Worm (Caenorhabditis elegans) whole organism, L1 larva: Measurements from ENCODE around the gene ets-6.

ENCODE experiments used
- C04F5.9 ChIP-seq: sonication (generic microtip); optimal IDR thresholded peaks from 2 replicates; lab custom pipeline; 2016; ENCODE audit warnings: missing genetic modification characterization, missing compliant biosample characterization
- C16A3.4 ChIP-seq: fragments of 150-350 bp; optimal IDR thresholded peaks from 2 replicates; lab custom pipeline; 2014; ENCODE audit warnings: missing biosample characterization, missing genetic modification characterization
- Y116A8C.19 ChIP-seq: sonication (generic microtip); optimal IDR thresholded peaks from 2 replicates; lab custom pipeline; 2016; ENCODE audit warnings: missing compliant biosample characterization, missing genetic modification characterization, borderline replicate concordance
- alr-1 ChIP-seq: fragments of 200-800 bp; sonication (Bioruptor generic); optimal IDR thresholded peaks from 2 replicates; lab custom pipeline; 2018; ENCODE audit warnings: borderline replicate concordance, mild to moderate bottlenecking, missing genetic modification characterization, missing compliant biosample characterization
- aly-2 ChIP-seq: fragments of 150-350 bp; optimal IDR thresholded peaks from 2 replicates; lab custom pipeline; 2014; ENCODE audit warnings: missing biosample characterization, missing genetic modification characterization
- blmp-1 ChIP-seq: fragments of 150-350 bp; optimal IDR thresholded peaks from 2 replicates; lab custom pipeline; 2014; ENCODE audit warnings: missing biosample characterization, missing genetic modification characterization
- ceh-63 ChIP-seq: fragments of 200-800 bp; sonication (Bioruptor generic); optimal IDR thresholded peaks from 2 replicates; lab custom pipeline; 2018; ENCODE audit warnings: mild to moderate bottlenecking, missing genetic modification characterization, missing compliant biosample characterization
- ceh-8 ChIP-seq: fragments of 200-800 bp; sonication (Bioruptor generic); optimal IDR thresholded peaks from 2 replicates; lab custom pipeline; 2018; ENCODE audit warnings: mild to moderate bottlenecking, missing genetic modification characterization, moderate library complexity, missing compliant biosample characterization
- ceh-82 ChIP-seq, 3 experiments: fragments of 150-350 bp in 1 of 3; sonication (generic microtip) in 2 of 3; optimal IDR thresholded peaks; 2 replicates each; lab custom pipeline; 2014 to 2017; ENCODE audit warnings: missing biosample characterization in 3 of 3, missing genetic modification characterization in 3 of 3
- ceh-88 ChIP-seq: fragments of 200-800 bp; sonication (Bioruptor generic); IDR thresholded peaks from 2 replicates; pipeline ENCODE4 v1.3.6; 2022; ENCODE audit warnings: missing genetic modification characterization, missing compliant biosample characterization
- ces-1 ChIP-seq: fragments of 150-350 bp; optimal IDR thresholded peaks from 2 replicates; lab custom pipeline; 2014; ENCODE audit warnings: missing biosample characterization, missing genetic modification reagents, missing genetic modification characterization
- dpl-1 ChIP-seq, 3 experiments: fragments of 150-350 bp in 2 of 3; sonication (generic microtip) in 1 of 3; optimal IDR thresholded peaks; 2 replicates each; lab custom pipeline; 2014 to 2017; ENCODE audit warnings: missing biosample characterization in 3 of 3, missing genetic modification characterization in 3 of 3, missing genetic modification reagents in 3 of 3
- dsc-1 ChIP-seq: sonication (generic microtip); optimal IDR thresholded peaks from 2 replicates; lab custom pipeline; 2016; ENCODE audit warnings: mild to moderate bottlenecking, missing genetic modification characterization, missing compliant biosample characterization
- efl-1 ChIP-seq, 4 experiments: fragments of 150-350 bp; optimal IDR thresholded peaks in 3 of 4; peaks in 1 of 4; 1 replicate in 1 of 4; 2 replicates in 3 of 4; lab custom pipeline; 2014; ENCODE audit warnings: missing biosample characterization in 2 of 4, missing genetic modification characterization in 2 of 4, missing genetic modification reagents in 2 of 4
- efl-3 ChIP-seq: fragments of 200-800 bp; sonication (Bioruptor generic); optimal IDR thresholded peaks from 2 replicates; lab custom pipeline; 2018; ENCODE audit warnings: mild to moderate bottlenecking, missing genetic modification characterization, missing compliant biosample characterization
- egl-13 ChIP-seq: sonication (generic microtip); optimal IDR thresholded peaks from 2 replicates; lab custom pipeline; 2016; ENCODE audit warnings: missing genotype, missing genetic modification reagents, missing genetic modification characterization, missing compliant biosample characterization
- elt-2 ChIP-seq: sonication (generic microtip); optimal IDR thresholded peaks from 2 replicates; lab custom pipeline; 2016; ENCODE audit warnings: missing genetic modification characterization, mild to moderate bottlenecking, inconsistent platforms, missing compliant biosample characterization, missing genetic modification reagents
- elt-3 ChIP-seq, 6 experiments: fragments of 150-350 bp in 1 of 6; sonication (generic microtip); optimal IDR thresholded peaks; 2 replicates each; lab custom pipeline; 2017 to 2018; ENCODE audit warnings: missing biosample characterization in 6 of 6, missing genetic modification characterization in 6 of 6, inconsistent platforms in 1 of 6
- fkh-4 ChIP-seq: sonication (generic microtip); optimal IDR thresholded peaks from 2 replicates; lab custom pipeline; 2016; ENCODE audit warnings: missing compliant biosample characterization, missing genetic modification characterization, borderline replicate concordance
- fos-1 ChIP-seq: fragments of 150-350 bp; optimal IDR thresholded peaks from 2 replicates; lab custom pipeline; 2014; ENCODE audit warnings: missing biosample characterization, missing genetic modification characterization
- isw-1 ChIP-seq: fragments of 200-800 bp; sonication (Bioruptor generic); IDR thresholded peaks from 2 replicates; pipeline ENCODE4 v1.3.6; 2022; ENCODE audit warnings: missing genetic modification characterization, missing compliant biosample characterization
- jun-1 ChIP-seq: fragments of 150-350 bp; optimal IDR thresholded peaks from 2 replicates; lab custom pipeline; 2014; ENCODE audit warnings: missing biosample characterization, missing genetic modification reagents, missing genetic modification characterization
- lin-15B ChIP-seq: fragments of 150-350 bp; sonication (generic microtip); optimal IDR thresholded peaks from 3 replicates; lab custom pipeline; 2014; ENCODE audit warnings: missing biosample characterization, missing genetic modification characterization
- lin-35 ChIP-seq, 2 experiments: fragments of 150-350 bp; optimal IDR thresholded peaks; 2 replicates each; lab custom pipeline; 2014; ENCODE audit warnings: missing biosample characterization in 2 of 2, missing genetic modification characterization in 2 of 2, missing genetic modification reagents in 2 of 2
- lin-39 ChIP-seq: fragments of 150-350 bp; optimal IDR thresholded peaks from 2 replicates; lab custom pipeline; 2014; ENCODE audit warnings: missing biosample characterization, missing genetic modification reagents, missing genetic modification characterization
- lsy-2 ChIP-seq, 2 experiments: fragments of 150-350 bp; optimal IDR thresholded peaks; 2 replicates each; lab custom pipeline; 2014; ENCODE audit warnings: missing biosample characterization in 2 of 2, missing genetic modification characterization in 2 of 2
- mab-9 ChIP-seq: fragments of 200-800 bp; sonication (Bioruptor generic); IDR thresholded peaks from 2 replicates; pipeline ENCODE4 v1.3.6; 2022; ENCODE audit warnings: missing genetic modification reagents, missing genetic modification characterization, missing compliant biosample characterization
- mep-1 ChIP-seq: fragments of 150-350 bp; optimal IDR thresholded peaks from 2 replicates; lab custom pipeline; 2014; ENCODE audit warnings: missing biosample characterization, missing genetic modification characterization
- nhr-12 ChIP-seq: sonication (generic microtip); optimal IDR thresholded peaks from 2 replicates; lab custom pipeline; 2017; ENCODE audit warnings: missing biosample characterization, missing genetic modification characterization
- nhr-19 ChIP-seq: fragments of 200-800 bp; sonication (Bioruptor generic); conservative IDR thresholded peaks from 2 replicates; pipeline ENCODE4 v1.3.6; 2022; ENCODE audit warnings: missing genetic modification characterization, missing compliant biosample characterization
- nhr-20 ChIP-seq: sonication (generic microtip); optimal IDR thresholded peaks from 2 replicates; lab custom pipeline; 2016; ENCODE audit warnings: mild to moderate bottlenecking, missing genetic modification characterization, missing compliant biosample characterization
- nhr-237 ChIP-seq: fragments of 150-350 bp; optimal IDR thresholded peaks from 2 replicates; lab custom pipeline; 2014; ENCODE audit warnings: missing biosample characterization, missing genetic modification characterization
- nhr-28 ChIP-seq: fragments of 150-350 bp; optimal IDR thresholded peaks from 2 replicates; lab custom pipeline; 2014; ENCODE audit warnings: missing biosample characterization, missing genetic modification characterization
- nhr-71 ChIP-seq: sonication (generic microtip); optimal IDR thresholded peaks from 2 replicates; lab custom pipeline; 2016; ENCODE audit warnings: mild to moderate bottlenecking, missing genetic modification characterization, moderate library complexity, missing compliant biosample characterization
- nhr-77 ChIP-seq: fragments of 150-350 bp; optimal IDR thresholded peaks from 2 replicates; lab custom pipeline; 2014; ENCODE audit warnings: missing biosample characterization, missing genetic modification characterization
- nhr-84 ChIP-seq: sonication (generic microtip); optimal IDR thresholded peaks from 2 replicates; lab custom pipeline; 2017; ENCODE audit warnings: missing biosample characterization, missing genetic modification characterization
- nhr-85 ChIP-seq: sonication (generic microtip); peaks from one replicate; lab custom pipeline; 2016; ENCODE audit warnings: missing genetic modification characterization, inconsistent platforms, missing compliant biosample characterization
- pax-3 ChIP-seq: fragments of 200-800 bp; sonication (Bioruptor generic); optimal IDR thresholded peaks from 2 replicates; lab custom pipeline; 2018; ENCODE audit warnings: mild to moderate bottlenecking, missing genetic modification characterization, moderate library complexity, missing compliant biosample characterization
- pqm-1 ChIP-seq: sonication (generic microtip); optimal IDR thresholded peaks from 3 replicates; lab custom pipeline; 2017; ENCODE audit warnings: missing biosample characterization, missing genetic modification characterization
- rnt-1 ChIP-seq: sonication (generic microtip); optimal IDR thresholded peaks from 2 replicates; lab custom pipeline; 2016; ENCODE audit warnings: mild to moderate bottlenecking, missing genetic modification characterization, moderate library complexity, missing compliant biosample characterization
- skn-1 ChIP-seq: fragments of 150-350 bp; optimal IDR thresholded peaks from 2 replicates; lab custom pipeline; 2014; ENCODE audit warnings: missing biosample characterization, missing genetic modification characterization
- snpc-4 ChIP-seq: fragments of 150-350 bp; optimal IDR thresholded peaks from 2 replicates; lab custom pipeline; 2014; ENCODE audit warnings: missing biosample characterization, missing genetic modification characterization
- snu-23 ChIP-seq: sonication (generic microtip); optimal IDR thresholded peaks from 2 replicates; lab custom pipeline; 2016; ENCODE audit warnings: missing genetic modification characterization, missing compliant biosample characterization
- sox-4 ChIP-seq: sonication (generic microtip); optimal IDR thresholded peaks from 2 replicates; lab custom pipeline; 2016; ENCODE audit warnings: missing genetic modification characterization, missing compliant biosample characterization
- sptf-1 ChIP-seq: fragments of 150-350 bp; optimal IDR thresholded peaks from 2 replicates; lab custom pipeline; 2014; ENCODE audit warnings: missing biosample characterization, missing genetic modification characterization
- swsn-7 ChIP-seq: sonication (generic microtip); optimal IDR thresholded peaks from 2 replicates; lab custom pipeline; 2016; ENCODE audit warnings: missing genetic modification characterization, missing compliant biosample characterization
- tbx-2 ChIP-seq: sonication (generic microtip); optimal IDR thresholded peaks from 2 replicates; lab custom pipeline; 2016; ENCODE audit warnings: missing genetic modification characterization, missing compliant biosample characterization
- unc-130 ChIP-seq: fragments of 150-350 bp; optimal IDR thresholded peaks from 2 replicates; lab custom pipeline; 2017; ENCODE audit warnings: missing biosample characterization, missing genetic modification characterization, inconsistent platforms
- unc-62 ChIP-seq: fragments of 150-350 bp; optimal IDR thresholded peaks from 2 replicates; lab custom pipeline; 2014; ENCODE audit warnings: missing biosample characterization, missing genetic modification reagents, missing genetic modification characterization
- unc-86 ChIP-seq: sonication (generic microtip); optimal IDR thresholded peaks from 2 replicates; lab custom pipeline; 2016; ENCODE audit warnings: missing genetic modification characterization, missing compliant biosample characterization
- unc-98 ChIP-seq: fragments of 200-800 bp; sonication (Bioruptor generic); IDR thresholded peaks from 2 replicates; pipeline ENCODE4 v1.3.6; 2022; ENCODE audit warnings: missing genetic modification characterization, missing compliant biosample characterization
- xbp-1 ChIP-seq: sonication (generic microtip); optimal IDR thresholded peaks from 2 replicates; lab custom pipeline; 2016; ENCODE audit warnings: missing genetic modification characterization, missing compliant biosample characterization
- ztf-11 ChIP-seq, 2 experiments: sonication (generic microtip); optimal IDR thresholded peaks; 2 replicates each; lab custom pipeline; 2016 to 2017; ENCODE audit warnings: missing genetic modification characterization in 2 of 2, missing biosample characterization in 1 of 2, missing compliant biosample characterization in 1 of 2

The ets-6 gene

ce11 chrV:7580378-7580777 lies at the start of gene ets-6:
Gene ets-6, minus strand, starts transcription at chrV:7580546.
- TF ChIP-seq nhr-71 (peak; percentile 76), nhr-77 (tag; lab: Kevin White, UChicago) (peak; percentile 60), mep-1 (tag; lab: Kevin White, UChicago) (peak; percentile 72), efl-1 (optimal IDR thresholded peaks at IDR 0.05; lab: Kevin White, UChicago) (peak; percentile 75 to 77), efl-1 (GFP tag; optimal IDR thresholded peaks at IDR 0.05 in 1 of 2; lab: Kevin White, UChicago) (peak; percentile 67 to 96), ztf-11 (tag; optimal IDR thresholded peaks at IDR 0.05; lab: Kevin White, UChicago) (no peak), aly-2 (tag; lab: Kevin White, UChicago) (no peak), ceh-8 (GFP tag; lab: Kevin White, UChicago) (no peak), snpc-4 (tag; lab: Kevin White, UChicago) (peak; percentile 21), nhr-12 (tag; lab: Kevin White, UChicago) (no peak), ceh-63 (GFP tag; lab: Kevin White, UChicago) (no peak), C16A3.4 (peak; percentile 27), elt-3 (tag; optimal IDR thresholded peaks at IDR 0.05; lab: Kevin White, UChicago) (peak in 2 of 6 experiments; percentile 12 to 34), efl-3 (no peak), egl-13 (tag; lab: Kevin White, UChicago) (no peak), jun-1 (tag; lab: Kevin White, UChicago) (peak; percentile 49), mab-9 (GFP tag; lab: Robert Waterston, UW) (no peak), unc-62 (GFP tag; lab: Kevin White, UChicago) (no peak), xbp-1 (tag; lab: Kevin White, UChicago) (peak; percentile 55), dpl-1 (GFP tag; optimal IDR thresholded peaks at IDR 0.05; lab: Kevin White, UChicago) (peak; percentile 39 to 65 (median 58)), nhr-85 (tag; lab: Kevin White, UChicago) (peak; percentile 82), rnt-1 (tag; lab: Kevin White, UChicago) (peak; percentile 54), ceh-82 (tag; optimal IDR thresholded peaks at IDR 0.05; lab: Kevin White, UChicago) (peak in 2 of 3 experiments; percentile 26 to 27), pqm-1 (tag; lab: Kevin White, UChicago) (no peak), fos-1 (tag; lab: Kevin White, UChicago) (peak; percentile 37), swsn-7 (tag; lab: Kevin White, UChicago) (peak; percentile 62), alr-1 (tag; lab: Kevin White, UChicago) (no peak), fkh-4 (tag; lab: Kevin White, UChicago) (no peak), C04F5.9 (tag; lab: Kevin White, UChicago) (no peak), sox-4 (tag; lab: Kevin White, UChicago) (no peak), unc-98 (GFP tag; lab: Robert Waterston, UW) (no peak), nhr-19 (peak; percentile 54), unc-86 (peak; percentile 43), lsy-2 (tag; optimal IDR thresholded peaks at IDR 0.05; lab: Kevin White, UChicago) (peak; percentile 66 to 77), lin-39 (tag; lab: Kevin White, UChicago) (peak; percentile 25), isw-1 (GFP tag; lab: Robert Waterston, UW) (no peak), tbx-2 (tag; lab: Kevin White, UChicago) (peak; percentile 54), lin-35 (GFP tag; optimal IDR thresholded peaks at IDR 0.05; lab: Kevin White, UChicago) (peak; percentile 58 to 79), Y116A8C.19 (tag; lab: Kevin White, UChicago) (no peak), blmp-1 (tag; lab: Kevin White, UChicago) (peak; percentile 20), ces-1 (GFP tag; lab: Kevin White, UChicago) (no peak), nhr-28 (tag; lab: Kevin White, UChicago) (no peak), skn-1 (tag; lab: Kevin White, UChicago) (peak; percentile 25), ceh-88 (no peak), nhr-20 (tag; lab: Kevin White, UChicago) (peak; percentile 65), nhr-237 (no peak), nhr-84 (tag; lab: Kevin White, UChicago) (no peak), sptf-1 (tag; lab: Kevin White, UChicago) (no peak), pax-3 (tag; lab: Kevin White, UChicago) (no peak), unc-130 (tag; lab: Kevin White, UChicago) (no peak), lin-15B (tag; lab: Kevin White, UChicago) (peak; percentile 2), snu-23 (GFP tag; lab: Kevin White, UChicago) (peak; percentile 74), elt-2 (tag; lab: Kevin White, UChicago) (no peak), dsc-1 (tag; lab: Kevin White, UChicago) (peak; percentile 44)
